Worm (Caenorhabditis elegans): Measurements from ENCODE around the gene gpa-10.

- TF ChIP-seq him-1 (tag; optimal IDR thresholded peaks at IDR 0.05) (no peak), dao-5 (tag; optimal IDR thresholded peaks at IDR 0.05) (no peak), W03F9.2 (tag; optimal IDR thresholded peaks at IDR 0.05) (no peak)
Measured at ce11 chrV:6811863-6812262, 42.7 kb downstream of the gpa-10 start.

Data from whole organism, L4/young adult.